Worm (Caenorhabditis elegans) whole organism, early embryonic: ENCODE results near the gene unc-17.

Source experiments
- B0310.2 ChIP-seq: sonication (generic microtip); optimal IDR thresholded peaks from 2 replicates; lab custom pipeline; 2016; ENCODE audit warnings: mild to moderate bottlenecking, missing genetic modification characterization, missing compliant biosample characterization
- ama-1 ChIP-seq: fragments of 150-350 bp; optimal IDR thresholded peaks from 2 replicates; lab custom pipeline; 2014
- ceh-13 ChIP-seq: fragments of 200-800 bp; sonication (Bioruptor generic); optimal IDR thresholded peaks from 2 replicates; lab custom pipeline; 2018; ENCODE audit warnings: mild to moderate bottlenecking, missing genetic modification characterization, missing compliant biosample characterization
- ceh-36 ChIP-seq: sonication (generic microtip); optimal IDR thresholded peaks from 2 replicates; lab custom pipeline; 2016; ENCODE audit warnings: missing genetic modification characterization, inconsistent platforms, missing compliant biosample characterization
- ets-7 ChIP-seq: sonication (generic microtip); optimal IDR thresholded peaks from 2 replicates; lab custom pipeline; 2016; ENCODE audit warnings: missing genotype, missing genetic modification characterization, missing compliant biosample characterization
- flt-1 ChIP-seq: fragments of 200-800 bp; sonication (Bioruptor generic); IDR thresholded peaks from 2 replicates; pipeline ENCODE4 v1.3.6; 2022; ENCODE audit warnings: missing genetic modification characterization, missing compliant biosample characterization
- hmg-4 ChIP-seq: fragments of 200-800 bp; sonication (Bioruptor generic); optimal IDR thresholded peaks from 2 replicates; lab custom pipeline; 2018; ENCODE audit warnings: mild to moderate bottlenecking, missing genetic modification characterization, missing compliant biosample characterization
- pes-1 ChIP-seq: fragments of 200-800 bp; sonication (Bioruptor generic); IDR thresholded peaks from 2 replicates; pipeline ENCODE4 v1.3.6; 2022; ENCODE audit warnings: missing genetic modification reagents, missing genetic modification characterization, missing compliant biosample characterization
- scrt-1 ChIP-seq: fragments of 200-800 bp; sonication (Bioruptor generic); IDR thresholded peaks from 2 replicates; pipeline ENCODE4 v1.3.6; 2022; ENCODE audit warnings: missing genetic modification characterization, missing compliant biosample characterization
- sea-1 ChIP-seq: fragments of 200-800 bp; sonication (Bioruptor generic); conservative IDR thresholded peaks from 2 replicates; pipeline ENCODE4 v1.3.6; 2022; ENCODE audit warnings: missing genetic modification characterization, missing compliant biosample characterization
- tbx-11 ChIP-seq: fragments of 200-800 bp; sonication (Bioruptor generic); IDR thresholded peaks from 2 replicates; pipeline ENCODE4 v1.3.6; 2022; ENCODE audit warnings: missing genetic modification characterization, missing compliant biosample characterization
- tbx-37 ChIP-seq: fragments of 200-800 bp; sonication (Bioruptor generic); conservative IDR thresholded peaks from 2 replicates; pipeline ENCODE4 v1.3.6; 2022; ENCODE audit warnings: missing genetic modification reagents, missing genetic modification characterization, missing compliant biosample characterization
- tra-4 ChIP-seq: sonication (generic microtip); optimal IDR thresholded peaks from 2 replicates; lab custom pipeline; 2017; ENCODE audit warnings: missing genetic modification characterization, missing compliant biosample characterization

unc-17 gene

DNA sequence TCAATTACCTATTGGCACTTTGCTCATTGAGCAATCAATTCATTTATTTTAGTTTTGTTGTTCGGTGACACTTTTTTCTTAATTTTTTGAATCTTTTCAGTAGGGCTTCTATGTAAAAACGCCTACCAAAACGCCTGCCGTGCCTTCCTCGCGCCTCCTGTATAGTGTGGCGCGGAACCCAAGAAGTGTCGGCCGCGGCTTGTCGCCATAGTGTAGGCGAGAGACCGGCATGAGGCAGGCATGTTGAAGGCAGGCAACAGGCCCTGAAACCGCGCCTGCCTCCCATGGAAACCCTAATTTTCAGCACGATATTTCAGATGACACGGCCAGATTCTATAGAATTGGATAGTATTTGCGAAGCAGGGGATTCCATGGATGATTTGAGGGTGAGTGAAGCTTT is 55.9 kb downstream of the unc-17 start, which contains the start of gene otpl-1:
Gene otpl-1 (plus strand): TSS at position 372 of the 400 bp plus-strand sequence.
- TF ChIP-seq tbx-37 (GFP tag; lab: Robert Waterston, UW) (no peak), pes-1 (GFP tag; lab: Robert Waterston, UW) (no peak), flt-1 (GFP tag; lab: Robert Waterston, UW) (no peak), ets-7 (tag; lab: Kevin White, UChicago) (no peak), hmg-4 (GFP tag; lab: Kevin White, UChicago) (no peak), tbx-11 (GFP tag; lab: Robert Waterston, UW) (no peak), tra-4 (tag; lab: Kevin White, UChicago) (no peak), sea-1 (GFP tag; lab: Robert Waterston, UW) (no peak), scrt-1 (GFP tag; lab: Robert Waterston, UW) (no peak), ceh-36 (tag; lab: Kevin White, UChicago) (no peak), ceh-13 (GFP tag; lab: Kevin White, UChicago) (no peak), ama-1 (lab: Kevin White, UChicago) (no peak), B0310.2 (no peak)
